Worm (Caenorhabditis elegans) whole organism, mixed stage, embryonic: ENCODE results near the gene Y116F11B.8.

Experiments used
- M03D4.4 ChIP-seq: sonication (generic microtip); optimal IDR thresholded peaks from 2 replicates; lab custom pipeline; 2017; ENCODE audit warnings: mild to moderate bottlenecking, missing genetic modification characterization, missing compliant biosample characterization
- bed-3 ChIP-seq: fragments of 200-800 bp; sonication (Bioruptor generic); optimal IDR thresholded peaks from 3 replicates; lab custom pipeline; 2018; ENCODE audit warnings: mild to moderate bottlenecking, missing genetic modification characterization, moderate library complexity, missing compliant biosample characterization
- blmp-1 ChIP-seq: fragments of 150-350 bp; optimal IDR thresholded peaks from 2 replicates; lab custom pipeline; 2014; ENCODE audit warnings: missing biosample characterization, missing genetic modification characterization
- ceh-39 ChIP-seq: fragments of 150-350 bp; optimal IDR thresholded peaks from 2 replicates; lab custom pipeline; 2014; ENCODE audit warnings: missing biosample characterization, missing genetic modification characterization
- ceh-43 ChIP-seq: fragments of 200-800 bp; sonication (Bioruptor generic); optimal IDR thresholded peaks from 2 replicates; lab custom pipeline; 2018; ENCODE audit warnings: mild to moderate bottlenecking, missing genetic modification characterization, moderate library complexity, missing compliant biosample characterization
- ceh-83 ChIP-seq: fragments of 200-800 bp; sonication (Bioruptor generic); optimal IDR thresholded peaks from 2 replicates; lab custom pipeline; 2018; ENCODE audit warnings: mild to moderate bottlenecking, missing genetic modification characterization, missing compliant biosample characterization
- ces-1 ChIP-seq: fragments of 150-350 bp; optimal IDR thresholded peaks from 2 replicates; lab custom pipeline; 2014; ENCODE audit warnings: missing biosample characterization, missing genetic modification reagents, missing genetic modification characterization
- cnd-1 ChIP-seq: fragments of 200-800 bp; sonication (Bioruptor generic); optimal IDR thresholded peaks from 2 replicates; lab custom pipeline; 2018; ENCODE audit warnings: mild to moderate bottlenecking, missing genetic modification characterization, missing compliant biosample characterization
- elt-1 ChIP-seq: sonication (generic microtip); optimal IDR thresholded peaks from 2 replicates; lab custom pipeline; 2017; ENCODE audit warnings: missing genetic modification characterization, mild to moderate bottlenecking, missing compliant biosample characterization, antibody characterized with exemption, moderate library complexity, borderline replicate concordance; ENCODE audit not compliant: insufficient read depth
- elt-3 ChIP-seq: fragments of 150-350 bp; optimal IDR thresholded peaks from 2 replicates; lab custom pipeline; 2014; ENCODE audit warnings: missing biosample characterization, missing genetic modification characterization
- flh-1 ChIP-seq: fragments of 200-800 bp; sonication (Bioruptor generic); optimal IDR thresholded peaks from 2 replicates; lab custom pipeline; 2018; ENCODE audit warnings: mild to moderate bottlenecking, missing genetic modification characterization, moderate library complexity, missing compliant biosample characterization
- ham-2 ChIP-seq: fragments of 200-800 bp; sonication (Bioruptor generic); optimal IDR thresholded peaks from 2 replicates; lab custom pipeline; 2018; ENCODE audit warnings: mild to moderate bottlenecking, missing genetic modification characterization, missing compliant biosample characterization
- hlh-1 ChIP-seq: fragments of 150-350 bp; optimal IDR thresholded peaks from 2 replicates; lab custom pipeline; 2014; ENCODE audit warnings: missing biosample characterization, missing genetic modification reagents, missing genetic modification characterization
- lin-13 ChIP-seq: fragments of 150-350 bp; optimal IDR thresholded peaks from 2 replicates; lab custom pipeline; 2014; ENCODE audit warnings: missing biosample characterization, missing genetic modification characterization
- lin-32 ChIP-seq: fragments of 200-800 bp; sonication (Bioruptor generic); optimal IDR thresholded peaks from 2 replicates; lab custom pipeline; 2018; ENCODE audit warnings: mild to moderate bottlenecking, missing genetic modification characterization, missing compliant biosample characterization
- lsy-2 ChIP-seq: fragments of 150-350 bp; optimal IDR thresholded peaks from 2 replicates; lab custom pipeline; 2014; ENCODE audit warnings: missing biosample characterization, missing genetic modification characterization
- mab-5 ChIP-seq: fragments of 150-350 bp; optimal IDR thresholded peaks from 2 replicates; lab custom pipeline; 2014; ENCODE audit warnings: missing biosample characterization, missing genetic modification characterization
- mep-1 ChIP-seq: fragments of 150-350 bp; optimal IDR thresholded peaks from 2 replicates; lab custom pipeline; 2017; ENCODE audit warnings: missing biosample characterization, missing genetic modification reagents, missing genetic modification characterization, inconsistent platforms
- mls-2 ChIP-seq: sonication (generic microtip); optimal IDR thresholded peaks from 2 replicates; lab custom pipeline; 2016; ENCODE audit warnings: mild to moderate bottlenecking, missing genetic modification characterization, moderate library complexity, missing compliant biosample characterization
- nhr-12 ChIP-seq: fragments of 150-350 bp; optimal IDR thresholded peaks from 2 replicates; lab custom pipeline; 2014; ENCODE audit warnings: missing biosample characterization, missing genetic modification characterization
- nhr-2 ChIP-seq: fragments of 150-350 bp; optimal IDR thresholded peaks from 2 replicates; lab custom pipeline; 2014; ENCODE audit warnings: missing biosample characterization, missing genetic modification characterization
- nhr-237 ChIP-seq: fragments of 150-350 bp; optimal IDR thresholded peaks from 2 replicates; lab custom pipeline; 2014; ENCODE audit warnings: missing biosample characterization, missing genetic modification characterization
- nhr-28 ChIP-seq: fragments of 150-350 bp; optimal IDR thresholded peaks from 2 replicates; lab custom pipeline; 2014; ENCODE audit warnings: missing biosample characterization, missing genetic modification characterization
- nhr-76 ChIP-seq: sonication (generic microtip); optimal IDR thresholded peaks from 2 replicates; lab custom pipeline; 2017; ENCODE audit warnings: missing biosample characterization, missing genetic modification characterization
- pha-4 ChIP-seq: fragments of 150-350 bp; optimal IDR thresholded peaks from 2 replicates; lab custom pipeline; 2018; ENCODE audit warnings: missing biosample characterization, missing genetic modification reagents, missing genetic modification characterization
- sem-2 ChIP-seq: fragments of 200-800 bp; sonication (Bioruptor generic); optimal IDR thresholded peaks from 2 replicates; lab custom pipeline; 2018; ENCODE audit warnings: mild to moderate bottlenecking, missing genetic modification characterization, missing compliant biosample characterization
- snpc-4 ChIP-seq: fragments of 150-350 bp; optimal IDR thresholded peaks from 2 replicates; lab custom pipeline; 2014; ENCODE audit warnings: missing biosample characterization, missing genetic modification characterization
- sptf-1 ChIP-seq: sonication (generic microtip); optimal IDR thresholded peaks from 2 replicates; lab custom pipeline; 2017; ENCODE audit warnings: mild to moderate bottlenecking, missing genetic modification characterization, moderate library complexity, missing compliant biosample characterization
- tbx-8 ChIP-seq: fragments of 200-800 bp; sonication (Bioruptor generic); optimal IDR thresholded peaks from 2 replicates; lab custom pipeline; 2018; ENCODE audit warnings: mild to moderate bottlenecking, missing genetic modification characterization, moderate library complexity, missing compliant biosample characterization
- unc-120 ChIP-seq: sonication (generic microtip); optimal IDR thresholded peaks from 2 replicates; lab custom pipeline; 2017; ENCODE audit warnings: missing genetic modification characterization, missing compliant biosample characterization; ENCODE audit not compliant: poor library complexity, severe bottlenecking
- unc-39 ChIP-seq: fragments of 150-350 bp; optimal IDR thresholded peaks from 2 replicates; lab custom pipeline; 2014; ENCODE audit warnings: missing biosample characterization, missing genetic modification characterization
- unc-62 ChIP-seq: fragments of 150-350 bp; optimal IDR thresholded peaks from 2 replicates; lab custom pipeline; 2014; ENCODE audit warnings: missing biosample characterization, missing genetic modification reagents, missing genetic modification characterization
- zip-8 ChIP-seq: fragments of 150-350 bp; optimal IDR thresholded peaks from 2 replicates; lab custom pipeline; 2014; ENCODE audit warnings: missing biosample characterization, missing genetic modification characterization
- ztf-11 ChIP-seq: fragments of 150-350 bp; optimal IDR thresholded peaks from 2 replicates; lab custom pipeline; 2014; ENCODE audit warnings: missing biosample characterization, missing genetic modification characterization

Gene Y116F11B.8

DNA sequence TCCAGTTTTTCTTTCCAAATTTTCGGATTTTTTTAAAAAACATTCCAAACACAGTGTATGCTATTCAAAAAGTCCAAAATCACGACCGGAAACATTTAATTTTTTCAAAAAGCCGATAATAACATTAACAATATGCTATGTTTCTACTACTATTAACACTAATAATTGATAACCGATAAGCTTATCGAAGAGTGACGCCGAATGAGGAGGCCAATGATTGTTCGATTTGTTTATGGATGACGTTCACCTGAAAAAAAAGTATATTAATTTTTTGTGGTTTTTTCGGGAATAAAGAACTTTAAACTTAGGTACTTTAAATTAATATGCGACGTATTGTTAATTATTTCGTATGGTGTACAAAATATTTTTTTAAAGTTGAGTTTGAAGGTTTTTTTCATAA, 40.5 kb downstream of the Y116F11B.8 start:
- TF ChIP-seq elt-3 (tag; lab: Kevin White, UChicago) (no peak), unc-39 (tag; lab: Kevin White, UChicago) (no peak), ceh-43 (GFP tag; lab: Kevin White, UChicago) (no peak), sptf-1 (tag; lab: Kevin White, UChicago) (no peak), hlh-1 (no peak)
- TF ChIP-seq, all 35 proteins: peak for 0

DNA sequence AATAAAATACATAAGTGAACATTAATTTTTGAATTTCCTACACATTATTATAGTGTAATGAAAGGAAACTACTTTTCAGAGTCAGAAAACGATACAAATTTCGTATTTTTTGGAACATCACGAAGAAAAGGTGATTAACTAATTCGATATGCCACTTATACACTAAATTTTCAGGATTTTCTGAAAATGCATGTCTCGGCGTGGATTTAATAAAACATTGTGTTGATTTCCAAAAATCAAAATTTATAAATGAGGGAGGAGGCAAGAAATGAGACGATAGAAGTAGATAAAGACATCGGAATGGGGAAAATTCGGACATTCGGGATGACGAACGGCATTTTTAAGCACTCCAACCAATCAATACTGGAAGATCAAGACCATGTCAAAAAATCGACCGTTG, 41.7 kb downstream of the Y116F11B.8 start, which contains the start of gene Y116F11B.14:
Y116F11B.14 (plus strand) TSS at position 301 of the 400 bp plus-strand sequence.
- no peak for TF ChIP-seq pha-4 (tag; lab: Kevin White, UChicago)
- no peak for TF ChIP-seq sem-2
- no peak for TF ChIP-seq cnd-1
- TF ChIP-seq blmp-1 (tag; lab: Kevin White, UChicago) = no peak
- no peak for TF ChIP-seq mls-2 (tag; lab: Kevin White, UChicago)
- no peak for TF ChIP-seq nhr-12 (tag; lab: Kevin White, UChicago)
- no peak for TF ChIP-seq unc-39 (tag; lab: Kevin White, UChicago)
- no peak for TF ChIP-seq bed-3 (GFP tag; lab: Kevin White, UChicago)
- no peak for TF ChIP-seq nhr-76 (tag; lab: Kevin White, UChicago)
- TF ChIP-seq unc-62 (GFP tag; lab: Kevin White, UChicago) = no peak

DNA sequence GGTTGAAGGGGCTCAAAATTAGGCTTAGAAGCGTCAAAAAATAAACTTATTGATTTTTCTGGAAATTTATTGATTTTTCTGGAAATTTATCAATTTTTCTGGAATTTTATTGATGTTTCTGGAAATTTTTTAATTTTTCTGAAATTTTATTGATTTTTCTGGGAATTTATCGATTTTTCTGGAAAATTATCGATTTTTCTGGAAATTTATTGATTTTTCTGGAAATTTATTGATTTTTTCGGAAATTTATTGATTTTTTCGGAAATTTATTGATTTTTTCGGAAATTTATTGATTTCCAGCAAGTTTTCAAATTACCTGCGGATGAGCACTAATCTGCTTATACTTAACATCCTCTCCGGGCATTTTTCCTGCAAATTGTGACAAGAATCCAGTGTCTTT, 44.4 kb downstream of the Y116F11B.8 start:
- TF ChIP-seq unc-120 (tag; lab: Kevin White, UChicago) (no peak), ceh-39 (tag; lab: Kevin White, UChicago) (no peak), mep-1 (no peak), lin-13 (tag; lab: Kevin White, UChicago) (no peak), ceh-83 (GFP tag; lab: Kevin White, UChicago) (no peak), cnd-1 (no peak), nhr-237 (tag; lab: Kevin White, UChicago) (no peak), sem-2 (no peak), snpc-4 (tag; lab: Kevin White, UChicago) (no peak), blmp-1 (tag; lab: Kevin White, UChicago) (no peak), lin-32 (GFP tag; lab: Kevin White, UChicago) (no peak), lsy-2 (tag; lab: Kevin White, UChicago) (no peak), hlh-1 (no peak), nhr-28 (tag; lab: Kevin White, UChicago) (no peak), ham-2 (GFP tag; lab: Kevin White, UChicago) (no peak), elt-3 (tag; lab: Kevin White, UChicago) (no peak), zip-8 (no peak), elt-1 (tag; lab: Kevin White, UChicago) (no peak), nhr-12 (tag; lab: Kevin White, UChicago) (no peak)
- TF ChIP-seq, all 35 proteins: peak for 0

DNA sequence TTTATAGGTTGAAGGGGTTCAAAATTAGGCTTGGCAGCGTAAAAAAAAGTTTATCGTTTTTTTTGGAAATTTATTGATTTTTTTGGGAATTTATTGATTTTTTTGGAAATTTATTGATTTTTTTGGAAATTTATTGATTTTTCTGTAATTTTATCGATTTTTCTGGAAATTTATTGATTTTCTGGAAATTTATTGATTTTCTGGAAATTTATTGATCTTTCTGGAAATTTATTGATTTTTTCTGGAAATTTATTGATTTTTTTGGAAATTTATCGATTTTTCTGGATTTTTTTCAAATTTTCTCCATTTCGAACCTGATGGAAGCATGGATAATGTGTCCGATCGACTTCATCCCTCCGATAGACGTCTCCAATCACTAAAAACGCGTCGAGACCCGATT, 47.4 kb downstream of the Y116F11B.8 start:
- no peak for TF ChIP-seq ztf-11
- TF ChIP-seq sem-2 = no peak
- no peak for TF ChIP-seq nhr-76 (tag; lab: Kevin White, UChicago)
- no peak for TF ChIP-seq ham-2 (GFP tag; lab: Kevin White, UChicago)
- TF ChIP-seq ceh-43 (GFP tag; lab: Kevin White, UChicago) = no peak
- TF ChIP-seq mab-5 = no peak
- no peak for TF ChIP-seq cnd-1
- TF ChIP-seq unc-62 (GFP tag; lab: Kevin White, UChicago) = no peak
- TF ChIP-seq unc-120 (tag; lab: Kevin White, UChicago) = no peak
- TF ChIP-seq blmp-1 (tag; lab: Kevin White, UChicago) = no peak
- no peak for TF ChIP-seq nhr-2 (tag; lab: Kevin White, UChicago)
- TF ChIP-seq elt-3 (tag; lab: Kevin White, UChicago) = no peak
- no peak for TF ChIP-seq M03D4.4 (tag; lab: Kevin White, UChicago)
- TF ChIP-seq nhr-237 (tag; lab: Kevin White, UChicago) = no peak
- TF ChIP-seq elt-1 (tag; lab: Kevin White, UChicago) = no peak
- TF ChIP-seq lin-32 (GFP tag; lab: Kevin White, UChicago) = no peak
- no peak for TF ChIP-seq unc-39 (tag; lab: Kevin White, UChicago)

DNA sequence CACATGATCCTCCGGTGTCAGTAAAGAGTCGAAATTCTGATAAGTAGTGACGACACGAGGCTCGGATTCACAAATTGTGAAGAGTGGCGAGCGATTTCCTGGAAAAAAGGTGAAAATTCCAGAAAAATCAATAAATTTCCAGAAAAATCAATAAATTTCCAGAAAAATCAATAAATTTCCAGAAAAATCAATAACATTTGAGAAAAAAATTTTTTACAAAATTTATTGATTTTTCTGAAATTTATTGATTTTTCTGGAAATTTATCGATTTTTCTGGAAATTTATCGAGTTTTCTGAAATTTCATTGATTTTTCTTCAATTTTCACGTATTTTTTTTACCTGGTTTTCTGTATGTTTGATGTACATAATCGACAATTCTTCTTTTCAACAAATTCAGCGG, 48.6 kb downstream of the Y116F11B.8 start:
- TF ChIP-seq nhr-2 (tag; lab: Kevin White, UChicago) (no peak), pha-4 (tag; lab: Kevin White, UChicago) (no peak), tbx-8 (no peak), hlh-1 (no peak), unc-120 (tag; lab: Kevin White, UChicago) (no peak), nhr-28 (tag; lab: Kevin White, UChicago) (no peak), mep-1 (no peak), ces-1 (no peak), nhr-12 (tag; lab: Kevin White, UChicago) (no peak), zip-8 (no peak), flh-1 (GFP tag; lab: Kevin White, UChicago) (no peak), lin-32 (GFP tag; lab: Kevin White, UChicago) (no peak)
